Worm (Caenorhabditis elegans) whole organism, L3 larva: Measurements from ENCODE around the gene F14H12.3.

Experiments
- R02D3.7 ChIP-seq: fragments of 150-350 bp; optimal IDR thresholded peaks from 2 replicates; lab custom pipeline; 2014; ENCODE audit warnings: missing biosample characterization, missing genetic modification characterization
- ZK546.5 ChIP-seq: sonication (generic microtip); optimal IDR thresholded peaks from 2 replicates; lab custom pipeline; 2017; ENCODE audit warnings: missing biosample characterization, missing genetic modification characterization
- aly-2 ChIP-seq: fragments of 150-350 bp; optimal IDR thresholded peaks from 2 replicates; lab custom pipeline; 2014; ENCODE audit warnings: missing biosample characterization, missing genetic modification characterization
- ama-1 ChIP-seq: fragments of 150-350 bp; optimal IDR thresholded peaks from 2 replicates; lab custom pipeline; 2018
- ceh-28 ChIP-seq: fragments of 150-350 bp; optimal IDR thresholded peaks from 2 replicates; lab custom pipeline; 2014; ENCODE audit warnings: missing biosample characterization, missing genetic modification reagents, missing genetic modification characterization
- ceh-82 ChIP-seq: fragments of 150-350 bp; optimal IDR thresholded peaks from 2 replicates; lab custom pipeline; 2014; ENCODE audit warnings: missing biosample characterization, missing genetic modification characterization
- ceh-9 ChIP-seq: sonication (generic microtip); optimal IDR thresholded peaks from 2 replicates; lab custom pipeline; 2018; ENCODE audit warnings: missing biosample characterization, missing genetic modification characterization
- daf-12 ChIP-seq: fragments of 150-350 bp; optimal IDR thresholded peaks from 2 replicates; lab custom pipeline; 2014; ENCODE audit warnings: missing biosample characterization, missing genetic modification reagents, missing genetic modification characterization
- egl-5 ChIP-seq: fragments of 150-350 bp; optimal IDR thresholded peaks from 2 replicates; lab custom pipeline; 2017; ENCODE audit warnings: missing biosample characterization, missing genetic modification reagents, missing genetic modification characterization, inconsistent platforms
- elt-1 ChIP-seq: fragments of 150-350 bp; optimal IDR thresholded peaks from 2 replicates; lab custom pipeline; 2014; ENCODE audit warnings: missing biosample characterization, missing genetic modification characterization
- elt-2 ChIP-seq: sonication (generic microtip); optimal IDR thresholded peaks from 2 replicates; lab custom pipeline; 2016; ENCODE audit warnings: missing genetic modification reagents, mild to moderate bottlenecking, missing genetic modification characterization, missing compliant biosample characterization
- elt-3 ChIP-seq, 3 experiments: fragments of 150-350 bp in 1 of 3; sonication (generic microtip) in 2 of 3; optimal IDR thresholded peaks; 2 replicates in 2 of 3; 4 replicates in 1 of 3; lab custom pipeline; 2014 to 2017; ENCODE audit warnings: missing biosample characterization in 3 of 3, missing genetic modification characterization in 3 of 3
- eor-1 ChIP-seq, 2 experiments: fragments of 150-350 bp; optimal IDR thresholded peaks; 2 replicates each; lab custom pipeline; 2014 to 2018; ENCODE audit warnings: missing biosample characterization in 2 of 2, missing genetic modification characterization in 2 of 2
- fkh-10 ChIP-seq: sonication (generic microtip); optimal IDR thresholded peaks from 2 replicates; lab custom pipeline; 2017; ENCODE audit warnings: missing biosample characterization, missing genetic modification reagents, missing genetic modification characterization
- fkh-2 ChIP-seq: fragments of 150-350 bp; optimal IDR thresholded peaks from 2 replicates; lab custom pipeline; 2014; ENCODE audit warnings: missing biosample characterization, missing genetic modification reagents, missing genetic modification characterization
- fos-1 ChIP-seq: fragments of 150-350 bp; optimal IDR thresholded peaks from 2 replicates; lab custom pipeline; 2014; ENCODE audit warnings: missing biosample characterization, missing genetic modification characterization
- lin-15B ChIP-seq: fragments of 150-350 bp; optimal IDR thresholded peaks from 2 replicates; lab custom pipeline; 2014; ENCODE audit warnings: missing biosample characterization, missing genetic modification characterization
- lin-39 ChIP-seq: fragments of 150-350 bp; optimal IDR thresholded peaks from 2 replicates; lab custom pipeline; 2018; ENCODE audit warnings: missing biosample characterization, missing genetic modification reagents, missing genetic modification characterization
- lsy-12 ChIP-seq: sonication (generic microtip); optimal IDR thresholded peaks from 2 replicates; lab custom pipeline; 2016; ENCODE audit warnings: mild to moderate bottlenecking, missing genetic modification characterization, missing compliant biosample characterization
- mdl-1 ChIP-seq: fragments of 150-350 bp; optimal IDR thresholded peaks from 2 replicates; lab custom pipeline; 2014; ENCODE audit warnings: missing biosample characterization, missing genetic modification characterization
- mml-1 ChIP-seq: fragments of 150-350 bp; sonication (generic microtip); optimal IDR thresholded peaks from 3 replicates; lab custom pipeline; 2014; ENCODE audit warnings: missing biosample characterization, missing genetic modification characterization
- nfya-1 ChIP-seq: sonication (generic microtip); optimal IDR thresholded peaks from 2 replicates; lab custom pipeline; 2017; ENCODE audit warnings: missing genetic modification characterization, mild to moderate bottlenecking, missing compliant biosample characterization, antibody characterized with exemption, moderate library complexity; ENCODE audit not compliant: insufficient read depth
- nhr-11 ChIP-seq: fragments of 150-350 bp; optimal IDR thresholded peaks from 2 replicates; lab custom pipeline; 2014; ENCODE audit warnings: missing biosample characterization, missing genetic modification characterization
- nhr-237 ChIP-seq: fragments of 150-350 bp; optimal IDR thresholded peaks from 2 replicates; lab custom pipeline; 2014; ENCODE audit warnings: missing biosample characterization, missing genetic modification characterization
- nhr-25 ChIP-seq: sonication (generic microtip); optimal IDR thresholded peaks from 2 replicates; lab custom pipeline; 2017; ENCODE audit warnings: missing biosample characterization, missing genetic modification characterization
- nhr-28 ChIP-seq: fragments of 150-350 bp; optimal IDR thresholded peaks from 2 replicates; lab custom pipeline; 2014; ENCODE audit warnings: missing biosample characterization, missing genetic modification characterization
- nhr-43 ChIP-seq: sonication (generic microtip); optimal IDR thresholded peaks from 2 replicates; lab custom pipeline; 2016; ENCODE audit warnings: mild to moderate bottlenecking, missing genetic modification characterization, missing compliant biosample characterization; ENCODE audit not compliant: poor library complexity, severe bottlenecking
- nhr-67 ChIP-seq: fragments of 150-350 bp; optimal IDR thresholded peaks from 2 replicates; lab custom pipeline; 2014; ENCODE audit warnings: missing biosample characterization, missing genetic modification characterization
- nhr-77 ChIP-seq: fragments of 150-350 bp; optimal IDR thresholded peaks from 2 replicates; lab custom pipeline; 2014; ENCODE audit warnings: missing biosample characterization, missing genetic modification characterization
- pha-4 ChIP-seq: fragments of 150-350 bp; optimal IDR thresholded peaks from 2 replicates; lab custom pipeline; 2014; ENCODE audit warnings: missing biosample characterization, missing genetic modification reagents, missing genetic modification characterization
- pqm-1 ChIP-seq: fragments of 150-350 bp; optimal IDR thresholded peaks from 2 replicates; lab custom pipeline; 2017; ENCODE audit warnings: missing biosample characterization, missing genetic modification characterization, inconsistent platforms
- sea-2 ChIP-seq: fragments of 150-350 bp; sonication (generic microtip); optimal IDR thresholded peaks from 4 replicates; lab custom pipeline; 2014; ENCODE audit warnings: missing biosample characterization, missing genetic modification reagents, missing genetic modification characterization
- skn-1 ChIP-seq: fragments of 150-350 bp; optimal IDR thresholded peaks from 2 replicates; lab custom pipeline; 2014; ENCODE audit warnings: missing biosample characterization, missing genetic modification characterization
- unc-39 ChIP-seq: sonication (generic microtip); optimal IDR thresholded peaks from 4 replicates; lab custom pipeline; 2017; ENCODE audit warnings: missing biosample characterization, missing genetic modification characterization
- zag-1 ChIP-seq: fragments of 150-350 bp; optimal IDR thresholded peaks from 2 replicates; lab custom pipeline; 2014; ENCODE audit warnings: missing biosample characterization, missing genetic modification characterization
- ztf-4 ChIP-seq: fragments of 150-350 bp; optimal IDR thresholded peaks from 2 replicates; lab custom pipeline; 2014; ENCODE audit warnings: missing biosample characterization, missing genetic modification characterization

F14H12.3 gene

ce11 chrX:4368800-4369199, 24.8 kb downstream of the F14H12.3 start, which contains the start of gene R160.4:
R160.4 (minus strand) TSS chrX:4368900.
- TF ChIP-seq ama-1 (lab: Kevin White, UChicago) (no peak), ztf-4 (tag; lab: Kevin White, UChicago) (no peak), daf-12 (tag; lab: Kevin White, UChicago) (no peak), elt-3 (tag; optimal IDR thresholded peaks at IDR 0.05; lab: Kevin White, UChicago) (no peak), nhr-28 (no peak), skn-1 (tag; lab: Kevin White, UChicago) (no peak), aly-2 (tag; lab: Kevin White, UChicago) (no peak), egl-5 (tag; lab: Kevin White, UChicago) (no peak), fkh-2 (tag; lab: Kevin White, UChicago) (no peak), lin-39 (no peak), fos-1 (tag; lab: Kevin White, UChicago) (no peak), elt-2 (no peak), ceh-28 (tag; lab: Kevin White, UChicago) (no peak), mml-1 (no peak), lin-15B (tag; lab: Kevin White, UChicago) (no peak), nhr-67 (tag; lab: Kevin White, UChicago) (no peak), nhr-25 (tag; lab: Kevin White, UChicago) (no peak)

- TF ChIP-seq sea-2 (GFP tag; lab: Kevin White, UChicago) (no peak), nhr-25 (tag; lab: Kevin White, UChicago) (no peak), zag-1 (no peak), fos-1 (tag; lab: Kevin White, UChicago) (no peak), mdl-1 (tag; lab: Kevin White, UChicago) (no peak), nhr-28 (no peak), mml-1 (no peak), elt-2 (no peak), elt-3 (tag; optimal IDR thresholded peaks at IDR 0.05; lab: Kevin White, UChicago) (no peak), pha-4 (no peak), elt-1 (tag; lab: Kevin White, UChicago) (no peak), nhr-237 (tag; lab: Kevin White, UChicago) (no peak), lsy-12 (tag; lab: Kevin White, UChicago) (no peak), ceh-82 (tag; lab: Kevin White, UChicago) (no peak), pqm-1 (tag; lab: Kevin White, UChicago) (no peak), ama-1 (lab: Kevin White, UChicago) (no peak), daf-12 (tag; lab: Kevin White, UChicago) (no peak), nfya-1 (tag; lab: Kevin White, UChicago) (no peak), fkh-10 (no peak), R02D3.7 (tag; lab: Kevin White, UChicago) (no peak)
These were observed 26.7 kb downstream of the F14H12.3 start, which contains the start of gene R160.5 for ce11 chrX:4370756-4371155. R160.5 (minus strand) TSS chrX:4370856.

- TF ChIP-seq fos-1 (tag; lab: Kevin White, UChicago), result no peak
- no peak for TF ChIP-seq eor-1 (tag; optimal IDR thresholded peaks at IDR 0.05; lab: Kevin White, UChicago)
- no peak for TF ChIP-seq nhr-28
- no peak for TF ChIP-seq R02D3.7 (tag; lab: Kevin White, UChicago)
- TF ChIP-seq nhr-77 (tag; lab: Kevin White, UChicago), result no peak
- no peak for TF ChIP-seq ZK546.5
- TF ChIP-seq elt-2, result no peak
- no peak for TF ChIP-seq zag-1
- no peak for TF ChIP-seq nhr-43 (tag; lab: Kevin White, UChicago)
- TF ChIP-seq ama-1 (lab: Kevin White, UChicago), result no peak
- no peak for TF ChIP-seq ceh-82 (tag; lab: Kevin White, UChicago)
- TF ChIP-seq unc-39 (tag; lab: Kevin White, UChicago), result no peak
- TF ChIP-seq nhr-11 (tag; lab: Kevin White, UChicago), result no peak
These were observed 27.4 kb downstream of the F14H12.3 start, which contains the start of gene R160.13 for ce11 chrX:4371413-4371812. R160.13 (minus strand) TSS chrX:4371513.

- TF ChIP-seq nfya-1 (tag; lab: Kevin White, UChicago) (no peak), ceh-9 (tag; lab: Kevin White, UChicago) (no peak), skn-1 (tag; lab: Kevin White, UChicago) (no peak)
These were observed 28.0 kb downstream of the F14H12.3 start, which contains the start of gene R160.14 for ce11 chrX:4371988-4372387. R160.14 (minus strand) TSS chrX:4372088.
